Fruit fly (Drosophila melanogaster) whole organism, embryonic: Measurements from ENCODE around the gene Rpn2.

ENCODE experiments used
- Aef1 ChIP-seq: fragments of 200-800 bp; sonication (Bioruptor generic); IDR thresholded peaks from 3 replicates; pipeline ENCODE4 v1.3.6; 2022; ENCODE audit warnings: missing biosample characterization, missing genetic modification characterization
- Bgb ChIP-seq: fragments of 200-800 bp; sonication (Bioruptor generic); IDR thresholded peaks from 2 replicates; pipeline ENCODE4 v1.3.6; 2022; ENCODE audit warnings: missing biosample characterization, missing genetic modification characterization; ENCODE audit not compliant: partially characterized antibody
- CG11085 ChIP-seq: fragments of 200-800 bp; sonication (Bioruptor generic); IDR thresholded peaks from 2 replicates; pipeline ENCODE4 v1.3.6; 2022; ENCODE audit warnings: missing biosample characterization, missing genetic modification characterization
- CG11696 ChIP-seq: fragments of 200-800 bp; sonication (Bioruptor generic); IDR thresholded peaks from 2 replicates; pipeline ENCODE4 v1.3.6; 2022; ENCODE audit warnings: missing biosample characterization, missing genetic modification characterization
- CG13123 ChIP-seq: fragments of 200-800 bp; sonication (Bioruptor generic); optimal IDR thresholded peaks from 2 replicates; lab custom pipeline; 2016; ENCODE audit warnings: missing biosample characterization, missing genetic modification characterization
- CG14050 ChIP-seq: fragments of 200-800 bp; sonication (Bioruptor generic); IDR thresholded peaks from 3 replicates; pipeline ENCODE4 v1.3.6; 2022; ENCODE audit warnings: missing biosample characterization, missing genetic modification characterization
- CG17612 ChIP-seq: fragments of 200-800 bp; sonication (Bioruptor generic); IDR thresholded peaks from 2 replicates; pipeline ENCODE4 v1.3.6; 2022; ENCODE audit warnings: missing biosample characterization, missing genetic modification characterization
- CG1832 ChIP-seq: fragments of 200-800 bp; sonication (Bioruptor generic); optimal IDR thresholded peaks from 2 replicates; lab custom pipeline; 2017; ENCODE audit warnings: missing biosample characterization, mild to moderate bottlenecking, missing genetic modification characterization, inconsistent platforms
- CG18599 ChIP-seq: fragments of 200-800 bp; sonication (Bioruptor generic); optimal IDR thresholded peaks from 3 replicates; lab custom pipeline; 2017; ENCODE audit warnings: missing biosample characterization, missing genetic modification characterization, mild to moderate bottlenecking, moderate library complexity, missing genetic modification reagents
- CG31388 ChIP-seq: fragments of 200-800 bp; sonication (Bioruptor generic); optimal IDR thresholded peaks from 2 replicates; lab custom pipeline; 2016; ENCODE audit warnings: missing biosample characterization, missing genetic modification characterization
- CG33557 ChIP-seq: fragments of 200-800 bp; sonication (Bioruptor generic); optimal IDR thresholded peaks from 2 replicates; lab custom pipeline; 2019; ENCODE audit warnings: missing biosample characterization, mild to moderate bottlenecking, missing genetic modification characterization, moderate library complexity
- CG34376 ChIP-seq: fragments of 200-800 bp; sonication (Bioruptor generic); optimal IDR thresholded peaks from 2 replicates; lab custom pipeline; 2018; ENCODE audit warnings: missing biosample characterization, mild to moderate bottlenecking, missing genetic modification characterization
- CG6854 ChIP-seq: fragments of 200-800 bp; sonication (Bioruptor generic); optimal IDR thresholded peaks from 3 replicates; lab custom pipeline; 2017; ENCODE audit warnings: missing biosample characterization, mild to moderate bottlenecking, missing genetic modification characterization
- CG7556 ChIP-seq: fragments of 200-800 bp; sonication (Bioruptor generic); optimal IDR thresholded peaks from 2 replicates; lab custom pipeline; 2017; ENCODE audit warnings: missing biosample characterization, mild to moderate bottlenecking, missing genetic modification characterization
- CG7963 ChIP-seq: fragments of 200-800 bp; sonication (Bioruptor generic); IDR thresholded peaks from 3 replicates; pipeline ENCODE4 v1.3.6; 2022; ENCODE audit warnings: missing biosample characterization, missing genetic modification characterization; ENCODE audit not compliant: partially characterized antibody
- CTCF ChIP-seq: fragments of 200-800 bp; sonication (Bioruptor generic); optimal IDR thresholded peaks from 2 replicates; lab custom pipeline; 2017; ENCODE audit warnings: missing biosample characterization, mild to moderate bottlenecking, missing genetic modification characterization, moderate library complexity
- HLHmδ ChIP-seq: fragments of 200-800 bp; sonication (Bioruptor generic); optimal IDR thresholded peaks from 2 replicates; lab custom pipeline; 2018; ENCODE audit warnings: missing biosample characterization, mild to moderate bottlenecking, missing genetic modification characterization, moderate library complexity
- Hr51 ChIP-seq, 2 experiments: fragments of 200-800 bp; sonication (Bioruptor generic); optimal IDR thresholded peaks; 2 replicates in 1 of 2; 3 replicates in 1 of 2; lab custom pipeline; 2016 to 2018; ENCODE audit warnings: missing biosample characterization in 2 of 2, missing genetic modification characterization in 2 of 2, mild to moderate bottlenecking in 1 of 2, moderate library complexity in 1 of 2
- Kr ChIP-seq: fragments of 200-800 bp; sonication (Bioruptor generic); optimal IDR thresholded peaks from 2 replicates; lab custom pipeline; 2017; ENCODE audit warnings: missing biosample characterization, mild to moderate bottlenecking, missing genetic modification characterization
- Oli ChIP-seq: fragments of 200-800 bp; sonication (Bioruptor generic); optimal IDR thresholded peaks from 2 replicates; lab custom pipeline; 2018; ENCODE audit warnings: missing biosample characterization, mild to moderate bottlenecking, missing genetic modification characterization, moderate library complexity
- Optix ChIP-seq: fragments of 200-800 bp; sonication (Bioruptor generic); IDR thresholded peaks from 3 replicates; pipeline ENCODE4 v1.3.6; 2022; ENCODE audit warnings: missing biosample characterization, missing genetic modification characterization
- Ravus ChIP-seq: fragments of 200-800 bp; sonication (Bioruptor generic); IDR thresholded peaks from 2 replicates; pipeline ENCODE4 v1.3.6; 2022; ENCODE audit warnings: missing biosample characterization, missing genetic modification characterization
- Rfx ChIP-seq: fragments of 200-800 bp; sonication (Bioruptor generic); IDR thresholded peaks from 2 replicates; pipeline ENCODE4 v1.3.6; 2022; ENCODE audit warnings: missing biosample characterization, missing genetic modification characterization
- Rx ChIP-seq: fragments of 200-800 bp; sonication (Bioruptor generic); IDR thresholded peaks from 2 replicates; pipeline ENCODE4 v1.3.6; 2022; ENCODE audit warnings: missing biosample characterization, missing genetic modification characterization
- Spps ChIP-seq: fragments of 200-800 bp; sonication (Bioruptor generic); optimal IDR thresholded peaks from 2 replicates; lab custom pipeline; 2018; ENCODE audit warnings: missing biosample characterization, mild to moderate bottlenecking, missing genetic modification characterization
- Sry-δ ChIP-seq: fragments of 200-800 bp; sonication (Bioruptor generic); optimal IDR thresholded peaks from 2 replicates; lab custom pipeline; 2016; ENCODE audit warnings: missing biosample characterization, missing genetic modification characterization
- Usf ChIP-seq: fragments of 200-800 bp; sonication (Bioruptor generic); optimal IDR thresholded peaks from 2 replicates; lab custom pipeline; 2017; ENCODE audit warnings: missing genotype, missing biosample characterization, missing genetic modification characterization
- abd-A ChIP-seq: fragments of 200-800 bp; sonication (Bioruptor generic); optimal IDR thresholded peaks from 3 replicates; lab custom pipeline; 2019; ENCODE audit warnings: missing biosample characterization, mild to moderate bottlenecking, missing genetic modification characterization, moderate library complexity
- ase ChIP-seq: fragments of 200-800 bp; sonication (Bioruptor generic); IDR thresholded peaks from 3 replicates; pipeline ENCODE4 v1.3.6; 2022; ENCODE audit warnings: missing biosample characterization, missing genetic modification characterization
- ato ChIP-seq: fragments of 200-800 bp; sonication (Bioruptor generic); IDR thresholded peaks from 2 replicates; pipeline ENCODE4 v1.3.6; 2022; ENCODE audit warnings: missing biosample characterization, missing genetic modification characterization; ENCODE audit not compliant: partially characterized antibody
- cg ChIP-seq: fragments of 200-800 bp; sonication (Bioruptor generic); optimal IDR thresholded peaks from 3 replicates; lab custom pipeline; 2019; ENCODE audit warnings: missing biosample characterization, mild to moderate bottlenecking, missing genetic modification characterization, moderate library complexity
- crp ChIP-seq, 2 experiments: fragments of 200-800 bp; sonication (Bioruptor generic); optimal IDR thresholded peaks; 2 replicates in 1 of 2; 3 replicates in 1 of 2; lab custom pipeline; 2017; ENCODE audit warnings: missing biosample characterization in 2 of 2, missing genetic modification characterization in 2 of 2, mild to moderate bottlenecking in 1 of 2, moderate library complexity in 1 of 2
- dan ChIP-seq: fragments of 200-800 bp; sonication (Bioruptor generic); IDR thresholded peaks from 2 replicates; pipeline ENCODE4 v1.3.6; 2022; ENCODE audit warnings: missing biosample characterization, missing genetic modification characterization
- ems ChIP-seq: fragments of 200-800 bp; sonication (Bioruptor generic); optimal IDR thresholded peaks from 3 replicates; lab custom pipeline; 2016; ENCODE audit warnings: missing biosample characterization, missing genetic modification characterization
- exex ChIP-seq: fragments of 200-800 bp; sonication (Bioruptor generic); optimal IDR thresholded peaks from 4 replicates; lab custom pipeline; 2018; ENCODE audit warnings: missing biosample characterization, mild to moderate bottlenecking, missing genetic modification characterization, moderate library complexity
- fd64A ChIP-seq: fragments of 200-800 bp; sonication (Bioruptor generic); optimal IDR thresholded peaks from 3 replicates; lab custom pipeline; 2018; ENCODE audit warnings: missing biosample characterization, mild to moderate bottlenecking, missing genetic modification characterization
- h ChIP-seq: fragments of >200 bp; optimal IDR thresholded peaks from 2 replicates; lab custom pipeline; 2017
- hbn ChIP-seq: fragments of 200-800 bp; sonication (Bioruptor generic); IDR thresholded peaks from 2 replicates; pipeline ENCODE4 v1.3.6; 2022; ENCODE audit warnings: missing biosample characterization, missing genetic modification characterization; ENCODE audit not compliant: partially characterized antibody
- kah ChIP-seq: fragments of 200-800 bp; sonication (Bioruptor generic); optimal IDR thresholded peaks from 2 replicates; lab custom pipeline; 2018; ENCODE audit warnings: missing biosample characterization, mild to moderate bottlenecking, missing genetic modification characterization
- lilli ChIP-seq: fragments of 200-800 bp; sonication (Bioruptor generic); optimal IDR thresholded peaks from 3 replicates; lab custom pipeline; 2016; ENCODE audit warnings: missing biosample characterization, missing genetic modification characterization
- pfk ChIP-seq: fragments of 200-800 bp; sonication (Bioruptor generic); optimal IDR thresholded peaks from 2 replicates; lab custom pipeline; 2018; ENCODE audit warnings: missing biosample characterization, mild to moderate bottlenecking, missing genetic modification characterization, moderate library complexity
- pnt ChIP-seq: fragments of 200-800 bp; sonication (Bioruptor generic); optimal IDR thresholded peaks from 3 replicates; lab custom pipeline; 2016; ENCODE audit warnings: missing biosample characterization, missing genetic modification characterization
- pros ChIP-seq: fragments of 200-800 bp; sonication (Bioruptor generic); optimal IDR thresholded peaks from 3 replicates; lab custom pipeline; 2019; ENCODE audit warnings: missing biosample characterization, mild to moderate bottlenecking, missing genetic modification characterization, moderate library complexity
- pum ChIP-seq: fragments of 200-800 bp; sonication (Bioruptor generic); optimal IDR thresholded peaks from 2 replicates; lab custom pipeline; 2016; ENCODE audit warnings: missing biosample characterization, missing genetic modification characterization
- sens-2 ChIP-seq: fragments of 200-800 bp; sonication (Bioruptor generic); IDR thresholded peaks from 2 replicates; pipeline ENCODE4 v1.3.6; 2022; ENCODE audit warnings: missing biosample characterization, missing genetic modification characterization
- tio ChIP-seq: fragments of 200-800 bp; sonication (Bioruptor generic); optimal IDR thresholded peaks from 2 replicates; lab custom pipeline; 2017; ENCODE audit warnings: missing biosample characterization, missing genetic modification characterization, inconsistent platforms
- toy ChIP-seq: fragments of 200-800 bp; sonication (Bioruptor generic); IDR thresholded peaks from 2 replicates; pipeline ENCODE4 v1.3.6; 2022; ENCODE audit warnings: missing biosample characterization, missing genetic modification characterization
- vnd ChIP-seq: fragments of 200-800 bp; sonication (Bioruptor generic); IDR thresholded peaks from 3 replicates; pipeline ENCODE4 v1.3.6; 2022; ENCODE audit warnings: missing biosample characterization, missing genetic modification characterization; ENCODE audit not compliant: partially characterized antibody
- wek ChIP-seq: fragments of 200-800 bp; sonication (Bioruptor generic); optimal IDR thresholded peaks from 3 replicates; lab custom pipeline; 2018; ENCODE audit warnings: missing biosample characterization, mild to moderate bottlenecking, missing genetic modification characterization, moderate library complexity

Rpn2 gene

DNA sequence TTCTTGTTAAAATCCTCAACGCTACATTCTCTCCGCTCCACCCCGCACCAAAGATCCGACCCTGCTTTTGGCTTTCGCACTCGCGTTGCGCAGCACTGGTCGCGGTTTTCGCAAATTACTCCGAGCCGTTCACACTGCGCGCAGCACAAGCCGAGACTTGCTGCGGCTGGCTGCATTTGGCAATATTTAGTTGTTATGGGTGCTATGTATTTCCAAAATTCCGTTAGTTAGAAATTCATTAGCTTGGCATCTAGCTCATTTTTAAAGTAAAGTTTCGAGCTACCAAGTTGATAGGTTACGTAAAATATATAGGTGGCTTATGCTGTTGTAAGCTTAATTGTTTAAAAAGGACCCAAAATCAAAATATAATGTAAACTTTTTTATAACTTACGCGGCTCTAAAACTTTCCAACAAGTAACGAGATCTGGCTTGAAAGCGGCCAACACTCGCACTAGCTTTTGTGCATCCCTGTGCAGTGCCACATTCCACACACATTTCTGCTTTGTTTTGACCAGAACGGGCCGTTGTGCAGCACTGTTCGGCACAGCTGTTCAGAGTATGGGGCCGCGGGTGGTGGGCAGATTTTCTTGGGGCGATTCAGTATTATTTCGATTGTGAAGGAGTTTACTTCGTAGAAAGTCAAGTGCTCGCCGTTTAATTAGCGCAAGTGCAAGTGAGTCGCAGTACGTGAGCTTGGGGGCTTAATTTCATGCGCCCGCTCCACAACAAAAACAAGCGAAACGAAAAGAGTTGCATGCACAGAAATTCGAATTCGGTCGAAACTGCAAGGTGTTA is 30.3 kb upstream of the Rpn2 start, which contains the start of the genes yem and Ctl2 (continued):
- TF ChIP-seq crp (GFP tag; optimal IDR thresholded peaks at IDR 0.05; lab: Kevin White, UChicago) (peak; percentile 78 to 97), ase (GFP tag; lab: Robert Waterston, UW) (no peak; the same call in 2 of the 3 replicates), CG31388 (peak; percentile 50), vnd (no peak), lilli (GFP tag; lab: Kevin White, UChicago) (peak; percentile 90), fd64A (GFP tag; lab: Kevin White, UChicago) (no peak), ato (GFP tag; lab: Robert Waterston, UW) (peak; percentile 5; the same call in 1 of the 2 replicates), CG33557 (no peak), wek (GFP tag; lab: Kevin White, UChicago) (no peak), Optix (GFP tag; lab: Robert Waterston, UW) (no peak), Sry-δ (GFP tag; lab: Kevin White, UChicago) (peak; percentile 65), Rfx (GFP tag; lab: Robert Waterston, UW) (peak; percentile 84), Spps (tag; lab: Kevin White, UChicago) (no peak), CG7556 (GFP tag; lab: Kevin White, UChicago) (peak; percentile 78), Hr51 (GFP tag; optimal IDR thresholded peaks at IDR 0.05; lab: Kevin White, UChicago) (peak; percentile 58 to 86), abd-A (tag; lab: Kevin White, UChicago) (no peak), HLHmδ (GFP tag; lab: Kevin White, UChicago) (peak; percentile 81), ems (GFP tag; lab: Kevin White, UChicago) (peak; percentile 72), CG6854 (GFP tag; lab: Kevin White, UChicago) (no peak), Usf (GFP tag; lab: Kevin White, UChicago) (peak; percentile 46), CG18599 (GFP tag; lab: Kevin White, UChicago) (peak; percentile 69), Bgb (GFP tag; lab: Robert Waterston, UW) (peak; percentile 34; the same call in 1 of the 2 replicates), pnt (GFP tag; lab: Kevin White, UChicago) (peak; percentile 81), tio (GFP tag; lab: Kevin White, UChicago) (no peak), Oli (peak; percentile 51), CTCF (no peak), hbn (no peak), exex (tag; lab: Kevin White, UChicago) (peak; percentile 28), Ravus (GFP tag; lab: Robert Waterston, UW) (no peak), CG13123 (peak; percentile 17), pros (GFP tag; lab: Kevin White, UChicago) (no peak), CG11696 (no peak), toy (GFP tag; lab: Robert Waterston, UW) (no peak), CG14050 (GFP tag; lab: Robert Waterston, UW) (no peak; the same call in 2 of the 3 replicates), CG34376 (GFP tag; lab: Kevin White, UChicago) (peak; percentile 49), Aef1 (peak; percentile 40), pfk (peak; percentile 40), Rx (GFP tag; lab: Robert Waterston, UW) (peak; percentile 18), CG17612 (peak; percentile 32; the same call in 1 of the 2 replicates), Kr (GFP tag; lab: Kevin White, UChicago) (no peak), sens-2 (GFP tag; lab: Robert Waterston, UW) (peak; percentile 61; the same call in 1 of the 2 replicates), CG1832 (GFP tag; lab: Kevin White, UChicago) (no peak), kah (GFP tag; lab: Kevin White, UChicago) (peak; percentile 22), h (lab: Kevin White, UChicago) (no peak), CG7963 (no peak), CG11085 (GFP tag; lab: Robert Waterston, UW) (peak; percentile 61), pum (peak; percentile 83), dan (GFP tag; lab: Robert Waterston, UW) (no peak), cg (no peak)
